Fruit fly (Drosophila melanogaster) Kc167 (cell line): ENCODE results near the gene CG10996.

Experiments
- Myc ChIP-seq: fragments of >200 bp; optimal IDR thresholded peaks from 2 replicates; lab custom pipeline; 2017; ENCODE audit warnings: missing external identifiers
- Sin3A ChIP-seq: fragments of >200 bp; optimal IDR thresholded peaks from 2 replicates; lab custom pipeline; 2018; ENCODE audit warnings: missing external identifiers
- h ChIP-seq: fragments of >200 bp; optimal IDR thresholded peaks from 3 replicates; lab custom pipeline; 2018; ENCODE audit warnings: missing external identifiers

DNA sequence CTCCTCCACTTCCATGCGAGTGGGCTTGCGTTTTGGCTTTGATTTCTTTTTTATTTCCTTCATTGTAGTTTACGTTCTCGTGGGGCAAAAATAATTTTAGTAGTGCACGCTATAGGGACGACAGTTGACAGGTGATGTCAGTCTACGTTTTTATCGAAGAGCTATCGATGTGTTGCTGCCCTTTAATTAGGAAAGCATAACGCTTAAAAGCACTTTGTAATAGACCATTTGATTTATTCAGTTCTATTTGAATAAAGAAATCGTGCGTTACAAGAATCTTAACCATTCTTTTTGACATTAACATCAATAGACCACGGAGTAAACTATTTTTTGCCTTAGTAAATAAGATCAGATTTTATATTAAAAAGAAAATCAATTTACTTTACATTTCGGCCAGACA, 6.4 kb downstream of the CG10996 start, which contains the start of gene CG10993:
- no peak for TF ChIP-seq h (lab: Kevin White, UChicago)
- no peak for TF ChIP-seq Myc
- no peak for TF ChIP-seq Sin3A (lab: Kevin White, UChicago)
